Worm (Caenorhabditis elegans) whole organism, midembryonic: ENCODE measurements around the gene F44E2.9.

Experiments
- T22C8.4 ChIP-seq: fragments of 200-800 bp; sonication (Bioruptor generic); IDR thresholded peaks from 2 replicates; pipeline ENCODE4 v1.3.6; 2022; ENCODE audit warnings: missing genetic modification characterization, missing compliant biosample characterization
- cog-1 ChIP-seq: sonication (generic microtip); optimal IDR thresholded peaks from 2 replicates; lab custom pipeline; 2016; ENCODE audit warnings: missing genetic modification characterization, missing compliant biosample characterization
- klf-2 ChIP-seq: fragments of 200-800 bp; sonication (Bioruptor generic); conservative IDR thresholded peaks from 2 replicates; pipeline ENCODE4 v1.3.6; 2022; ENCODE audit warnings: missing genetic modification reagents, missing genetic modification characterization, missing compliant biosample characterization
- med-1 ChIP-seq: sonication (generic microtip); optimal IDR thresholded peaks from 2 replicates; lab custom pipeline; 2017; ENCODE audit warnings: missing genetic modification characterization, mild to moderate bottlenecking, missing compliant biosample characterization, antibody characterized with exemption, missing genetic modification reagents; ENCODE audit not compliant: insufficient read depth
- ref-1 ChIP-seq: fragments of 200-800 bp; sonication (Bioruptor generic); conservative IDR thresholded peaks from 2 replicates; pipeline ENCODE4 v1.3.6; 2022; ENCODE audit warnings: missing genetic modification reagents, missing genetic modification characterization, missing compliant biosample characterization
- ztf-23 ChIP-seq: fragments of 200-800 bp; sonication (Bioruptor generic); IDR thresholded peaks from 2 replicates; pipeline ENCODE4 v1.3.6; 2022; ENCODE audit warnings: missing genetic modification reagents, missing genetic modification characterization, missing compliant biosample characterization
- ztf-29 ChIP-seq: fragments of 200-800 bp; sonication (Bioruptor generic); IDR thresholded peaks from 2 replicates; pipeline ENCODE4 v1.3.6; 2022; ENCODE audit warnings: missing genetic modification reagents, missing genetic modification characterization, missing compliant biosample characterization

DNA sequence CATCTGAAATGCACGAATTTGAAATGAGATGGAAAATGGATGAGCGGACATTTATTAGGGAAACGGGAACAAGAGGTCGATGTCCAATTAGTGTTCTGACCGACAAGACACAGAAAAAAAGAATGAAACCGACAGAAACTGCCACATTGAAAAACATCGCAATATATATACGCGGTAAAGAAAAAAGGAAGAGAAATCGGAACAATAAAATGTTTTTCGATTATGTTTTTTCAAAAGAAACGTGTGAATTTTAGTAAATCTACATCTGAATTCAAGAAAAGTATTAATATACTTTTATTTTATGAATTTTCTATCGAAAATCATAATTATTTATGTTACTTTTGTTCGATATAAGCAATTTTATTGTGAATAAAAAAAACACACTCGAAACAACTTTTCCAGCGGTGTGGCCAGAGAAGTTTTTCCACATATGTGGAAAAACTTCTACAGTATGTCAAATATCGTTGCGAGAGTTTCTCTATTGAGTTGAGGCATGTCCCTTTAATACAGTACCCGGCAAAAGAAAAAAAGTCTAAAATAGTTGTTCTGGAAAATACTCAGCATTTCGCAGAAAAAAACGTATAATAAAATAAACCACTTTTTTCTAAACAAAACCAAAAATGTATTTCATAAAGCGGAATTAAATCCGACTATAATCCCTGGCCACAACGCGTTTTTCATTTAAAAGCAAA is 19.1 kb downstream of the F44E2.9 start, which contains the start of gene F44E2.10:
- TF ChIP-seq ref-1 (GFP tag; lab: Robert Waterston, UW) (no peak), T22C8.4 (GFP tag; lab: Robert Waterston, UW) (no peak), cog-1 (tag; lab: Kevin White, UChicago) (no peak), klf-2 (GFP tag; lab: Robert Waterston, UW) (no peak), ztf-29 (GFP tag; lab: Robert Waterston, UW) (no peak), med-1 (GFP tag; lab: Kevin White, UChicago) (no peak), ztf-23 (no peak)
